Worm (Caenorhabditis elegans) whole organism, midembryonic: ENCODE data around the gene T19C4.24.

Source experiments
- T22C8.4 ChIP-seq: fragments of 200-800 bp; sonication (Bioruptor generic); IDR thresholded peaks from 2 replicates; pipeline ENCODE4 v1.3.6; 2022; ENCODE audit warnings: missing genetic modification characterization, missing compliant biosample characterization
- cog-1 ChIP-seq: sonication (generic microtip); optimal IDR thresholded peaks from 2 replicates; lab custom pipeline; 2016; ENCODE audit warnings: missing genetic modification characterization, missing compliant biosample characterization
- flt-1 ChIP-seq: fragments of 200-800 bp; sonication (Bioruptor generic); IDR thresholded peaks from 2 replicates; pipeline ENCODE4 v1.3.6; 2022; ENCODE audit warnings: missing genetic modification characterization, missing compliant biosample characterization
- klf-2 ChIP-seq: fragments of 200-800 bp; sonication (Bioruptor generic); conservative IDR thresholded peaks from 2 replicates; pipeline ENCODE4 v1.3.6; 2022; ENCODE audit warnings: missing genetic modification reagents, missing genetic modification characterization, missing compliant biosample characterization
- med-1 ChIP-seq: sonication (generic microtip); optimal IDR thresholded peaks from 2 replicates; lab custom pipeline; 2017; ENCODE audit warnings: missing genetic modification characterization, mild to moderate bottlenecking, missing compliant biosample characterization, antibody characterized with exemption, missing genetic modification reagents; ENCODE audit not compliant: insufficient read depth
- ref-1 ChIP-seq: fragments of 200-800 bp; sonication (Bioruptor generic); conservative IDR thresholded peaks from 2 replicates; pipeline ENCODE4 v1.3.6; 2022; ENCODE audit warnings: missing genetic modification reagents, missing genetic modification characterization, missing compliant biosample characterization
- tab-1 ChIP-seq: fragments of 200-800 bp; sonication (Bioruptor generic); IDR thresholded peaks from 2 replicates; pipeline ENCODE4 v1.3.6; 2022; ENCODE audit warnings: missing genetic modification characterization, missing compliant biosample characterization
- ztf-23 ChIP-seq: fragments of 200-800 bp; sonication (Bioruptor generic); IDR thresholded peaks from 2 replicates; pipeline ENCODE4 v1.3.6; 2022; ENCODE audit warnings: missing genetic modification reagents, missing genetic modification characterization, missing compliant biosample characterization
- ztf-29 ChIP-seq: fragments of 200-800 bp; sonication (Bioruptor generic); IDR thresholded peaks from 2 replicates; pipeline ENCODE4 v1.3.6; 2022; ENCODE audit warnings: missing genetic modification reagents, missing genetic modification characterization, missing compliant biosample characterization

- TF ChIP-seq med-1 = no peak
- no peak for TF ChIP-seq klf-2
- TF ChIP-seq ztf-23 = no peak
- no peak for TF ChIP-seq T22C8.4 (GFP tag; lab: Robert Waterston, UW)
- no peak for TF ChIP-seq ztf-29 (GFP tag; lab: Robert Waterston, UW)
- no peak for TF ChIP-seq tab-1 (GFP tag; lab: Robert Waterston, UW)
- TF ChIP-seq cog-1 (tag; lab: Kevin White, UChicago) = no peak
- no peak for TF ChIP-seq ref-1
- TF ChIP-seq flt-1 (GFP tag; lab: Robert Waterston, UW) = no peak
Observed at ce11 chrV:11190983-11191382, 44.2 kb upstream of the T19C4.24 start, which contains the start of gene lgc-49.
